Fruit fly (Drosophila melanogaster): Measurements from ENCODE around the gene Arts.

Gene Arts

dm6 chr3L:16640509-16641068 is 37.9 kb downstream of the Arts start (continued):
- TF ChIP-seq D19A (tag; optimal IDR thresholded peaks at IDR 0.05) (peak; percentile 54), seq (GFP tag; IDR thresholded peaks at IDR 0.05) (no peak), mirr (GFP tag; optimal IDR thresholded peaks at IDR 0.05) (no peak), pho (GFP tag; optimal IDR thresholded peaks at IDR 0.05) (no peak), Hr3 (GFP tag; optimal IDR thresholded peaks at IDR 0.05) (no peak), HmgD (GFP tag; optimal IDR thresholded peaks at IDR 0.05) (no peak), cato (GFP tag; optimal IDR thresholded peaks at IDR 0.05; ENCODE audit: borderline replicate concordance) (no peak), CG10147 (GFP tag; optimal IDR thresholded peaks at IDR 0.05) (no peak), CG12104 (GFP tag; optimal IDR thresholded peaks at IDR 0.05) (no peak), CG12299 (tag; optimal IDR thresholded peaks at IDR 0.05) (no peak), Myb (GFP tag; optimal IDR thresholded peaks at IDR 0.05) (no peak), CG7372 (GFP tag; IDR thresholded peaks at IDR 0.05) (no peak), ato (GFP tag; IDR thresholded peaks at IDR 0.05; ENCODE audit: partially characterized antibody) (no peak), CG13624 (GFP tag; optimal IDR thresholded peaks at IDR 0.05) (no peak), schlank (tag; optimal IDR thresholded peaks at IDR 0.05) (no peak), CG15601 (tag; optimal IDR thresholded peaks at IDR 0.05) (peak; percentile 67), CG2120 (GFP tag; optimal IDR thresholded peaks at IDR 0.05) (no peak), CG2116 (GFP tag; optimal IDR thresholded peaks at IDR 0.05) (peak; percentile 26), bcd (GFP tag; optimal IDR thresholded peaks at IDR 0.05) (peak; percentile 12), luna (GFP tag; optimal IDR thresholded peaks at IDR 0.05) (no peak), Vsx1 (GFP tag; optimal IDR thresholded peaks at IDR 0.05) (peak; percentile 71), Eip74EF (GFP tag; optimal IDR thresholded peaks at IDR 0.05) (no peak), PHDP (tag; optimal IDR thresholded peaks at IDR 0.05) (peak; percentile 29), tio (GFP tag; optimal IDR thresholded peaks at IDR 0.05) (no peak), aop (GFP tag; IDR thresholded peaks at IDR 0.05) (no peak), Nf-YC (tag; optimal IDR thresholded peaks at IDR 0.05) (no peak), jumu (GFP tag; optimal IDR thresholded peaks at IDR 0.05) (no peak), org-1 (GFP tag; optimal IDR thresholded peaks at IDR 0.05) (peak; percentile 33), Hmx (GFP tag; optimal IDR thresholded peaks at IDR 0.05) (no peak), CG14050 (GFP tag; IDR thresholded peaks at IDR 0.05) (no peak), CG34376 (GFP tag; optimal IDR thresholded peaks at IDR 0.05) (no peak), cad (GFP tag; optimal IDR thresholded peaks at IDR 0.05) (no peak), CG16813 (GFP tag; IDR thresholded peaks at IDR 0.05; ENCODE audit: partially characterized antibody) (no peak), Ets65A (GFP tag) (no peak), bab2 (GFP tag; optimal IDR thresholded peaks at IDR 0.05) (no peak), Rfx (GFP tag; IDR thresholded peaks at IDR 0.05) (no peak), CG3838 (GFP tag; optimal IDR thresholded peaks at IDR 0.05) (no peak), BtbVII (GFP tag; optimal IDR thresholded peaks at IDR 0.05) (no peak), Med (GFP tag) (no peak), insv (GFP tag; optimal IDR thresholded peaks at IDR 0.05) (no peak), az2 (GFP tag; optimal IDR thresholded peaks at IDR 0.05) (no peak), CG13775 (GFP tag; optimal IDR thresholded peaks at IDR 0.05) (no peak), Six4 (GFP tag; optimal IDR thresholded peaks at IDR 0.05) (no peak), CG3281 (GFP tag; optimal IDR thresholded peaks at IDR 0.05) (no peak), CG3065 (GFP tag; optimal IDR thresholded peaks at IDR 0.05) (no peak), peb (GFP tag; IDR thresholded peaks at IDR 0.05) (no peak), CG10209 (GFP tag; optimal IDR thresholded peaks at IDR 0.05) (peak; percentile 44), CG5180 (GFP tag; optimal IDR thresholded peaks at IDR 0.05) (no peak), dmrt11E (tag; optimal IDR thresholded peaks at IDR 0.05) (peak; percentile 83), chn (GFP tag; optimal IDR thresholded peaks at IDR 0.05) (no peak), Xrp1 (GFP tag; IDR thresholded peaks at IDR 0.05) (peak; percentile 73), sima (GFP tag; optimal IDR thresholded peaks at IDR 0.05) (no peak)

Data from whole organism, embryonic.